Worm (Caenorhabditis elegans) whole organism, young adult: ENCODE data around the gene F43C1.5.
A peak's percentile ranks its signal among the peaks of the same experiment; 100 is the strongest.

ENCODE experiments used
- B0019.2 ChIP-seq: fragments of 200-800 bp; sonication (Bioruptor generic); conservative IDR thresholded peaks from 2 replicates; pipeline ENCODE4 v1.3.6; 2022; ENCODE audit warnings: missing genetic modification reagents, missing genetic modification characterization, missing compliant biosample characterization
- B0336.3 ChIP-seq: fragments of 200-800 bp; sonication (Bioruptor generic); IDR thresholded peaks from 2 replicates; pipeline ENCODE4 v1.3.6; 2022; ENCODE audit warnings: missing genetic modification characterization, missing compliant biosample characterization
- F22D6.2 ChIP-seq: sonication (generic microtip); optimal IDR thresholded peaks from 2 replicates; lab custom pipeline; 2016; ENCODE audit warnings: mild to moderate bottlenecking, missing genetic modification characterization, missing compliant biosample characterization
- T07F8.4 ChIP-seq: sonication (generic microtip); optimal IDR thresholded peaks from 2 replicates; lab custom pipeline; 2016; ENCODE audit warnings: mild to moderate bottlenecking, missing genetic modification characterization, moderate library complexity, missing compliant biosample characterization
- aptf-3 ChIP-seq: fragments of 200-800 bp; sonication (Bioruptor generic); IDR thresholded peaks from 2 replicates; pipeline ENCODE4 v1.3.6; 2022; ENCODE audit warnings: missing genetic modification characterization, missing compliant biosample characterization
- atf-7 ChIP-seq: sonication (generic microtip); optimal IDR thresholded peaks from 2 replicates; lab custom pipeline; 2017; ENCODE audit warnings: mild to moderate bottlenecking, missing genetic modification characterization, missing compliant biosample characterization
- athp-1 ChIP-seq: sonication (generic microtip); optimal IDR thresholded peaks from 2 replicates; lab custom pipeline; 2017; ENCODE audit warnings: mild to moderate bottlenecking, missing genetic modification characterization, missing compliant biosample characterization
- bed-1 ChIP-seq: fragments of 200-800 bp; sonication (Bioruptor generic); IDR thresholded peaks from 2 replicates; pipeline ENCODE4 v1.3.6; 2022; ENCODE audit warnings: missing genetic modification reagents, missing genetic modification characterization, missing compliant biosample characterization
- dpff-1 ChIP-seq: sonication (generic microtip); optimal IDR thresholded peaks from 2 replicates; lab custom pipeline; 2017; ENCODE audit warnings: mild to moderate bottlenecking, missing genetic modification characterization, missing compliant biosample characterization
- efl-1 ChIP-seq: fragments of 150-350 bp; optimal IDR thresholded peaks from 2 replicates; lab custom pipeline; 2014; ENCODE audit warnings: missing biosample characterization, missing genetic modification reagents, missing genetic modification characterization
- ekl-4 ChIP-seq: fragments of 200-800 bp; sonication (Bioruptor generic); IDR thresholded peaks from 2 replicates; pipeline ENCODE4 v1.3.6; 2022; ENCODE audit warnings: missing genetic modification reagents, missing genetic modification characterization, missing compliant biosample characterization
- hlh-12 ChIP-seq: sonication (generic microtip); optimal IDR thresholded peaks from 2 replicates; lab custom pipeline; 2016; ENCODE audit warnings: missing genetic modification characterization, missing compliant biosample characterization
- hlh-26 ChIP-seq: fragments of 200-800 bp; sonication (Bioruptor generic); conservative IDR thresholded peaks from 2 replicates; pipeline ENCODE4 v1.3.6; 2022; ENCODE audit warnings: missing genetic modification reagents, missing genetic modification characterization, missing compliant biosample characterization
- hmg-1.2 ChIP-seq: fragments of 200-800 bp; sonication (Bioruptor generic); IDR thresholded peaks from 2 replicates; pipeline ENCODE4 v1.3.6; 2022; ENCODE audit warnings: missing genetic modification reagents, missing genetic modification characterization, missing compliant biosample characterization
- hsf-1 ChIP-seq: fragments of 200-800 bp; sonication (Bioruptor generic); IDR thresholded peaks from 2 replicates; pipeline ENCODE4 v1.3.6; 2022; ENCODE audit warnings: missing genetic modification reagents, missing genetic modification characterization, missing compliant biosample characterization
- let-526 ChIP-seq: fragments of 200-800 bp; sonication (Bioruptor generic); IDR thresholded peaks from 2 replicates; pipeline ENCODE4 v1.3.6; 2022; ENCODE audit warnings: missing genetic modification reagents, missing genetic modification characterization, missing compliant biosample characterization
- let-607 ChIP-seq, 2 experiments: fragments of 200-800 bp in 1 of 2; sonication (Bioruptor generic) in 1 of 2; sonication (generic microtip) in 1 of 2; optimal IDR thresholded peaks; 2 replicates each; lab custom pipeline; 2016 to 2018; ENCODE audit warnings: mild to moderate bottlenecking in 2 of 2, missing compliant biosample characterization in 2 of 2, missing genetic modification characterization in 2 of 2, moderate library complexity in 2 of 2, missing genotype in 1 of 2
- lin-26 ChIP-seq: fragments of 200-800 bp; sonication (Bioruptor generic); IDR thresholded peaks from 2 replicates; pipeline ENCODE4 v1.3.6; 2022; ENCODE audit warnings: missing genetic modification reagents, missing genetic modification characterization, missing compliant biosample characterization
- lir-1 ChIP-seq: fragments of 200-800 bp; sonication (Bioruptor generic); conservative IDR thresholded peaks from 2 replicates; pipeline ENCODE4 v1.3.6; 2022; ENCODE audit warnings: missing genetic modification reagents, missing genetic modification characterization, missing compliant biosample characterization
- lsl-1 ChIP-seq: fragments of 200-800 bp; sonication (Bioruptor generic); optimal IDR thresholded peaks from 2 replicates; lab custom pipeline; 2018; ENCODE audit warnings: mild to moderate bottlenecking, missing genetic modification characterization, moderate library complexity, missing compliant biosample characterization
- madf-3 ChIP-seq: fragments of 200-800 bp; sonication (Bioruptor generic); IDR thresholded peaks from 2 replicates; pipeline ENCODE4 v1.3.6; 2022; ENCODE audit warnings: missing genetic modification reagents, missing genetic modification characterization, missing compliant biosample characterization
- mel-28 ChIP-seq: sonication (generic microtip); optimal IDR thresholded peaks from 2 replicates; lab custom pipeline; 2016; ENCODE audit warnings: borderline replicate concordance, mild to moderate bottlenecking, missing genetic modification characterization, missing compliant biosample characterization
- mxl-1 ChIP-seq: sonication (generic microtip); optimal IDR thresholded peaks from 2 replicates; lab custom pipeline; 2016; ENCODE audit warnings: missing genetic modification characterization, missing compliant biosample characterization
- nfya-1 ChIP-seq: sonication (generic microtip); optimal IDR thresholded peaks from 2 replicates; lab custom pipeline; 2017; ENCODE audit warnings: antibody characterized with exemption, missing compliant biosample characterization, missing genetic modification characterization, borderline replicate concordance; ENCODE audit not compliant: insufficient read depth
- nfya-2 ChIP-seq: fragments of 200-800 bp; sonication (Bioruptor generic); IDR thresholded peaks from 2 replicates; pipeline ENCODE4 v1.3.6; 2022; ENCODE audit warnings: missing genetic modification reagents, missing genetic modification characterization, missing compliant biosample characterization
- nhr-120 ChIP-seq: fragments of 200-800 bp; sonication (Bioruptor generic); IDR thresholded peaks from 2 replicates; pipeline ENCODE4 v1.3.6; 2022; ENCODE audit warnings: missing genetic modification characterization, missing compliant biosample characterization
- nhr-179 ChIP-seq: sonication (generic microtip); optimal IDR thresholded peaks from 2 replicates; lab custom pipeline; 2016; ENCODE audit warnings: mild to moderate bottlenecking, missing genetic modification characterization, missing compliant biosample characterization
- nhr-80 ChIP-seq: sonication (generic microtip); optimal IDR thresholded peaks from 2 replicates; lab custom pipeline; 2016; ENCODE audit warnings: missing genetic modification characterization, missing compliant biosample characterization
- rpc-1 ChIP-seq, 2 experiments: fragments of 150-350 bp in 1 of 2; sonication (generic microtip) in 1 of 2; optimal IDR thresholded peaks; 2 replicates each; lab custom pipeline; 2014 to 2018; ENCODE audit warnings: missing biosample characterization in 1 of 2, missing genetic modification characterization in 1 of 2, missing genetic modification reagents in 1 of 2, missing genotype in 1 of 2
- snpc-1.1 ChIP-seq: sonication (generic microtip); optimal IDR thresholded peaks from 2 replicates; lab custom pipeline; 2017; ENCODE audit warnings: missing genetic modification characterization, mild to moderate bottlenecking, missing compliant biosample characterization, antibody characterized with exemption, moderate library complexity, missing genotype, missing genetic modification reagents; ENCODE audit not compliant: insufficient read depth
- snpc-1.3 ChIP-seq: sonication (generic microtip); optimal IDR thresholded peaks from 2 replicates; lab custom pipeline; 2017; ENCODE audit warnings: missing genetic modification characterization, mild to moderate bottlenecking, missing compliant biosample characterization, antibody characterized with exemption, moderate library complexity, missing genotype, missing genetic modification reagents; ENCODE audit not compliant: insufficient read depth
- snpc-3.4 ChIP-seq: sonication (generic microtip); optimal IDR thresholded peaks from 2 replicates; lab custom pipeline; 2017; ENCODE audit warnings: missing genetic modification characterization, mild to moderate bottlenecking, missing compliant biosample characterization, antibody characterized with exemption, moderate library complexity, missing genotype, missing genetic modification reagents
- somi-1 ChIP-seq: fragments of 200-800 bp; sonication (Bioruptor generic); optimal IDR thresholded peaks from 2 replicates; lab custom pipeline; 2018; ENCODE audit warnings: mild to moderate bottlenecking, missing genetic modification characterization, missing compliant biosample characterization
- ztf-18 ChIP-seq: sonication (generic microtip); optimal IDR thresholded peaks from 2 replicates; lab custom pipeline; 2016; ENCODE audit warnings: missing genotype, mild to moderate bottlenecking, missing genetic modification characterization, missing compliant biosample characterization
- ztf-26 ChIP-seq: sonication (generic microtip); optimal IDR thresholded peaks from 2 replicates; lab custom pipeline; 2017; ENCODE audit warnings: missing genetic modification characterization, missing compliant biosample characterization
- ztf-3 ChIP-seq: fragments of 200-800 bp; sonication (Bioruptor generic); optimal IDR thresholded peaks from 2 replicates; lab custom pipeline; 2018; ENCODE audit warnings: mild to moderate bottlenecking, missing genetic modification characterization, missing compliant biosample characterization

The F43C1.5 gene

DNA sequence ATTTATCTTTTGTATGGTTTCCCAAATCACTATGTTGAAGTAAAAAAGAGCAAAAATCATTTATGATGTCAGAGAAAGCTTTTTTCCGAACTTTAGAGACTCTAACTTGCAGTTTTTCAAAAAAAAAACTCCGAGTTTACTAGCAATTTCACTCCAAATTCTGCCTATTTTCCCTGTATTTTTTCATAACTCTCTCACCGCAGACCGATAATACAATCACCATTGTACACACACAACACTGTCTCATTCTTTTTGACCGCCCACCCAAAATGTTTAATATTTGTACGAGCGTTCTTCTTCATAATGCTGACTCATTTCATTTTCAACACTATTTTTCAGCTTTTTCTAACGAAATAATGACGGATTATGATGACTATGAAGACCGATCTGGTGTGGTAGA is at the start of gene F43C1.5:
Gene F43C1.5 (plus strand): TSS at position 301 of the 400 bp plus-strand sequence.
- TF ChIP-seq nhr-120 (GFP tag; lab: Robert Waterston, UW) (no peak), F22D6.2 (no peak), lsl-1 (no peak), lin-26 (GFP tag; lab: Robert Waterston, UW) (no peak), hsf-1 (GFP tag; lab: Robert Waterston, UW) (no peak), lir-1 (GFP tag; lab: Robert Waterston, UW) (no peak), hmg-1.2 (GFP tag; lab: Robert Waterston, UW) (no peak), ztf-3 (no peak), nfya-2 (GFP tag; lab: Robert Waterston, UW) (no peak), madf-3 (GFP tag; lab: Robert Waterston, UW) (no peak), bed-1 (GFP tag; lab: Robert Waterston, UW) (no peak), hlh-26 (GFP tag; lab: Robert Waterston, UW) (no peak), ekl-4 (GFP tag; lab: Robert Waterston, UW) (no peak), efl-1 (GFP tag; lab: Kevin White, UChicago) (no peak), mxl-1 (no peak), rpc-1 (optimal IDR thresholded peaks at IDR 0.05; lab: Kevin White, UChicago) (no peak), rpc-1 (tag; optimal IDR thresholded peaks at IDR 0.05; lab: Kevin White, UChicago) (no peak), let-526 (GFP tag; lab: Robert Waterston, UW) (no peak), snpc-1.1 (tag; lab: Kevin White, UChicago) (no peak)

- TF ChIP-seq somi-1 = no peak
- TF ChIP-seq aptf-3 = 0 out of 2 replicates have a peak, but pooled peaks have one; percentile 20
Measured at ce11 chrIII:4181338-4181737, 47.6 kb upstream of the F43C1.5 start, which contains the start of gene C16C10.1. Gene C16C10.1, minus strand, starts transcription at chrIII:4181438.

DNA sequence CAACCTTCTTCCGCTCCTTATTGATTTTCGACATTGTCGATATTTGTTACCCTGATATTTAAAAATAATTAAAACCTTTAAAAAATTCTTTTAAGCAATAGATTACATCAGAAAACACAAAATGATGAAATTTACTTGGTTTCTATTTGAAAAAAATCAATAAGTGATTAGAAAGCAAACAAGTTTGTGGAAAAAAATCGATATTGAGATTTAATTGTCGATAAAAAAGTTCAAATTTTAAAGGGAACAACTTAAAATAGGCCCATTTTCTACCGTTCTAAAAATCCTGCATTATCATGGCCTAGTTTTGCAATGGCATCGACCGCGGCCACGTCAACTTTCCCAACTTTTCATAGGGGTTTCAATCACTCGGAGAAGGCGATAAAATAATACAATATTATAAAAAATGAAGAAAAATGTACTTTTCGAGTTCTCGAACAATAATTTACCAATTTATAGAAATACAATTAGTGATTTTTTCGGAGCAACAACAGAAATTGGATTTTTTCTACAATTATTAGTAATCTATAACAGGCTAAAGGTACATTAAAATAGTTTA is 42.1 kb upstream of the F43C1.5 start, which contains the start of gene lars-1:
Gene lars-1 (minus strand): TSS at position 51 of the 559 bp plus-strand sequence.
- TF ChIP-seq snpc-1.3 (tag; lab: Kevin White, UChicago) (no peak), let-607 (tag; optimal IDR thresholded peaks at IDR 0.05; lab: Kevin White, UChicago) (peak; percentile 87 to 92), nhr-80 (tag; lab: Kevin White, UChicago) (peak; percentile 48), hlh-12 (tag; lab: Kevin White, UChicago) (no peak), ztf-26 (tag; lab: Kevin White, UChicago) (no peak)

DNA sequence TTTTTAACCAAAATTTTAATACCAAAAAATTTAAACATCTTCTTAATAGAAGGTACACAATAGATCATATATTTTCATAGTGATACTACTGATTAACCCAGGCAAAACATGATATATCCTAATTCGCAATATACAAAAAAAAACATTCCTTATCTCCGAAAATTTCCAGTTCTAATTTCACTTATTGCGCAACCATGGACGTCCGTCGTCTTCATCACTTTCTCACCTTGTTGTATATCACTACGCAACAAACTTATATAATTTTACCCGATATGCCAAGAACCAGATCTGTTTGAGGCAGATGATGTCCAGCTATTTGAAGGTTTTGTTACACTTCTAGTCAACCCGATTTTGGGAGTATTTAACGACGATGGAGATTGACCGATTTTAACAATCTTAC is 41.1 kb upstream of the F43C1.5 start, which contains the start of gene R74.2:
Gene R74.2 (plus strand): TSS at position 316 of the 400 bp plus-strand sequence.
- TF ChIP-seq dpff-1 (tag; lab: Kevin White, UChicago) (no peak), ztf-18 (tag; lab: Kevin White, UChicago) (no peak), nfya-1 (no peak), mel-28 (tag; lab: Kevin White, UChicago) (no peak), nhr-179 (tag; lab: Kevin White, UChicago) (no peak), athp-1 (tag; lab: Kevin White, UChicago) (no peak)

- no peak for TF ChIP-seq hsf-1 (GFP tag; lab: Robert Waterston, UW)
- TF ChIP-seq T07F8.4 = no peak
- no peak for TF ChIP-seq B0019.2 (GFP tag; lab: Robert Waterston, UW)
- no peak for TF ChIP-seq atf-7 (tag; lab: Kevin White, UChicago)
- TF ChIP-seq let-526 (GFP tag; lab: Robert Waterston, UW) = no peak
- TF ChIP-seq B0336.3 (GFP tag; lab: Robert Waterston, UW) = no peak
- no peak for TF ChIP-seq lir-1 (GFP tag; lab: Robert Waterston, UW)
- TF ChIP-seq nfya-2 (GFP tag; lab: Robert Waterston, UW) = no peak
- no peak for TF ChIP-seq snpc-3.4 (tag; lab: Kevin White, UChicago)
Measured at ce11 chrIII:4189602-4190001, 39.3 kb upstream of the F43C1.5 start.
